Worm (Caenorhabditis elegans) whole organism, late embryonic: ENCODE results near the gene gdi-1.

Experiments used
- ama-1 ChIP-seq: fragments of 150-350 bp; optimal IDR thresholded peaks from 2 replicates; lab custom pipeline; 2014
- elt-2 ChIP-seq: sonication (generic microtip); optimal IDR thresholded peaks from 2 replicates; lab custom pipeline; 2016; ENCODE audit warnings: missing genetic modification reagents, missing genetic modification characterization, missing compliant biosample characterization
- fkh-10 ChIP-seq: fragments of 150-350 bp; optimal IDR thresholded peaks from 2 replicates; lab custom pipeline; 2014; ENCODE audit warnings: missing biosample characterization, missing genetic modification reagents, missing genetic modification characterization
- hlh-30 ChIP-seq: sonication (generic microtip); optimal IDR thresholded peaks from 2 replicates; lab custom pipeline; 2017; ENCODE audit warnings: antibody characterized with exemption, missing genetic modification characterization, missing compliant biosample characterization; ENCODE audit not compliant: insufficient read depth
- nhr-11 ChIP-seq: fragments of 150-350 bp; optimal IDR thresholded peaks from 2 replicates; lab custom pipeline; 2014; ENCODE audit warnings: missing biosample characterization, missing genetic modification characterization
- nhr-232 ChIP-seq: sonication (generic microtip); optimal IDR thresholded peaks from 2 replicates; lab custom pipeline; 2016; ENCODE audit warnings: missing genetic modification characterization, missing compliant biosample characterization
- pax-1 ChIP-seq: fragments of 150-350 bp; optimal IDR thresholded peaks from 2 replicates; lab custom pipeline; 2014; ENCODE audit warnings: missing biosample characterization, missing genetic modification characterization
- pha-2 ChIP-seq: sonication (generic microtip); optimal IDR thresholded peaks from 2 replicates; lab custom pipeline; 2017; ENCODE audit warnings: mild to moderate bottlenecking, missing genetic modification characterization, missing compliant biosample characterization
- pha-4 ChIP-seq: fragments of 150-350 bp; optimal IDR thresholded peaks from 2 replicates; lab custom pipeline; 2018; ENCODE audit warnings: missing biosample characterization, missing genetic modification reagents, missing genetic modification characterization
- pqm-1 ChIP-seq: sonication (generic microtip); optimal IDR thresholded peaks from 2 replicates; lab custom pipeline; 2016; ENCODE audit warnings: missing genetic modification characterization, missing compliant biosample characterization
- sox-2 ChIP-seq: fragments of 200-800 bp; sonication (Bioruptor generic); IDR thresholded peaks from 2 replicates; pipeline ENCODE4 v1.3.6; 2022; ENCODE audit warnings: missing genetic modification reagents, missing genetic modification characterization, missing compliant biosample characterization
- unc-55 ChIP-seq: sonication (generic microtip); optimal IDR thresholded peaks from 2 replicates; lab custom pipeline; 2017; ENCODE audit warnings: missing biosample characterization, missing genetic modification reagents, missing genetic modification characterization
- ztf-16 ChIP-seq: sonication (generic microtip); optimal IDR thresholded peaks from 2 replicates; lab custom pipeline; 2017; ENCODE audit warnings: missing genetic modification characterization, missing compliant biosample characterization

DNA sequence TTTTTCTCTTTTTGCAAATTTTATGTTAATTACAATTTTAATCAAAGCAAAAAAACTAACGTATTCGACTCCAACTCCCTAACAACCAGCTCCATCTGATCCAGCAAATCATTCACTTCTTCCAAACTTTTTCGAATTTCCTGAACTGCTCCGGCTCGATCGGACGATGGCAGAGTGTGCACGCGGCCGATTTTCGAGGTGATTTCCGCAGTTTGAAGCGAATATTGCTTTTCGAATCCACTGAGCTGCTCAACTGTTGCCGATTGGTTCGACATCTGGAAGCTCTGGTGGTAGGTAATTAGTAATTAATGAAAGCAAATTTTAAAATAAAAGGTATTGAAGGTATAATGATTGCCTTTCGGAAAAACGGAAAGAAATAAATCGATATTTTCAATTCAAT is 26.3 kb downstream of the gdi-1 start, which contains the start of gene vti-1:
- TF ChIP-seq fkh-10 (GFP tag; lab: Kevin White, UChicago), result no peak
- TF ChIP-seq ztf-16 (tag; lab: Kevin White, UChicago), result no peak
- TF ChIP-seq elt-2 (tag; lab: Kevin White, UChicago), result no peak
- TF ChIP-seq pqm-1 (tag; lab: Kevin White, UChicago), result no peak
- TF ChIP-seq sox-2, result no peak
- TF ChIP-seq nhr-11 (tag; lab: Kevin White, UChicago), result no peak
- TF ChIP-seq nhr-232 (tag; lab: Kevin White, UChicago), result no peak
- no peak for TF ChIP-seq pha-4 (tag; lab: Kevin White, UChicago)
- no peak for TF ChIP-seq ama-1
- TF ChIP-seq pax-1 (tag; lab: Kevin White, UChicago), result no peak
- TF ChIP-seq unc-55, result no peak
- TF ChIP-seq hlh-30 (tag; lab: Kevin White, UChicago), result no peak
- no peak for TF ChIP-seq pha-2 (tag; lab: Kevin White, UChicago)
